Fruit fly (Drosophila melanogaster) whole organism, embryonic: ENCODE results near the gene CG1824.
A peak's percentile ranks its signal among the peaks of the same experiment; 100 is the strongest.

Experiments
- Adf1 ChIP-seq: fragments of 200-800 bp; sonication (Bioruptor generic); IDR thresholded peaks from 2 replicates; pipeline ENCODE4 v1.3.6; 2022; ENCODE audit warnings: missing biosample characterization, missing genetic modification characterization
- Aef1 ChIP-seq: fragments of 200-800 bp; sonication (Bioruptor generic); IDR thresholded peaks from 3 replicates; pipeline ENCODE4 v1.3.6; 2022; ENCODE audit warnings: missing biosample characterization, missing genetic modification characterization
- Atf-2 ChIP-seq: fragments of 200-800 bp; sonication (Bioruptor generic); optimal IDR thresholded peaks from 2 replicates; lab custom pipeline; 2016; ENCODE audit warnings: missing biosample characterization, missing genetic modification characterization
- Atf3 ChIP-seq: fragments of 200-800 bp; sonication (Bioruptor generic); optimal IDR thresholded peaks from 3 replicates; lab custom pipeline; 2016; ENCODE audit warnings: missing biosample characterization, missing genetic modification characterization
- CG12104 ChIP-seq: fragments of 200-800 bp; sonication (Bioruptor generic); optimal IDR thresholded peaks from 3 replicates; lab custom pipeline; 2016; ENCODE audit warnings: missing biosample characterization, missing genetic modification characterization
- CG15479 ChIP-seq: fragments of 200-800 bp; sonication (Bioruptor generic); optimal IDR thresholded peaks from 3 replicates; lab custom pipeline; 2019; ENCODE audit warnings: missing biosample characterization, mild to moderate bottlenecking, missing genetic modification characterization, moderate library complexity
- CG15514 ChIP-seq: fragments of 200-800 bp; sonication (Bioruptor generic); optimal IDR thresholded peaks from 3 replicates; lab custom pipeline; 2017; ENCODE audit warnings: missing biosample characterization, missing genetic modification characterization, mild to moderate bottlenecking, moderate library complexity, missing genetic modification reagents
- CG17186 ChIP-seq: fragments of 200-800 bp; sonication (Bioruptor generic); optimal IDR thresholded peaks from 3 replicates; lab custom pipeline; 2017; ENCODE audit warnings: missing biosample characterization, missing genetic modification reagents, missing genetic modification characterization
- CG17385 ChIP-seq: fragments of 200-800 bp; sonication (Bioruptor generic); optimal IDR thresholded peaks from 3 replicates; lab custom pipeline; 2018; ENCODE audit warnings: missing biosample characterization, mild to moderate bottlenecking, missing genetic modification characterization
- CG2120 ChIP-seq: fragments of 200-800 bp; sonication (Bioruptor generic); optimal IDR thresholded peaks from 3 replicates; lab custom pipeline; 2016; ENCODE audit warnings: missing biosample characterization, missing genetic modification characterization
- CG2199 ChIP-seq: fragments of 200-800 bp; sonication (Bioruptor generic); IDR thresholded peaks from 3 replicates; pipeline ENCODE4 v1.3.6; 2022; ENCODE audit warnings: missing biosample characterization, missing genetic modification characterization
- CG30403 ChIP-seq: fragments of 200-800 bp; sonication (Bioruptor generic); optimal IDR thresholded peaks from 3 replicates; lab custom pipeline; 2016; ENCODE audit warnings: missing biosample characterization, missing genetic modification characterization
- CG4360 ChIP-seq: fragments of 200-800 bp; sonication (Bioruptor generic); IDR thresholded peaks from 2 replicates; pipeline ENCODE4 v1.3.6; 2022; ENCODE audit warnings: missing biosample characterization, missing genetic modification characterization
- CG8924 ChIP-seq: fragments of 200-800 bp; optimal IDR thresholded peaks from 3 replicates; lab custom pipeline; 2019; ENCODE audit warnings: missing biosample characterization, mild to moderate bottlenecking, missing genetic modification characterization, moderate library complexity
- Dp ChIP-seq: fragments of 200-800 bp; sonication (Bioruptor generic); optimal IDR thresholded peaks from 2 replicates; lab custom pipeline; 2018; ENCODE audit warnings: missing biosample characterization, mild to moderate bottlenecking, missing genetic modification characterization, moderate library complexity
- Ets65A ChIP-seq: fragments of 200-800 bp; sonication (Bioruptor generic); peaks from one replicate; lab custom pipeline; 2016; ENCODE audit warnings: missing biosample characterization, missing genetic modification characterization
- HLHmδ ChIP-seq: fragments of 200-800 bp; sonication (Bioruptor generic); optimal IDR thresholded peaks from 2 replicates; lab custom pipeline; 2018; ENCODE audit warnings: missing biosample characterization, mild to moderate bottlenecking, missing genetic modification characterization, moderate library complexity
- HmgZ ChIP-seq: fragments of 200-800 bp; sonication (Bioruptor generic); optimal IDR thresholded peaks from 2 replicates; lab custom pipeline; 2018; ENCODE audit warnings: missing biosample characterization, mild to moderate bottlenecking, missing genetic modification characterization
- Hr39 ChIP-seq: fragments of >200 bp; optimal IDR thresholded peaks from 2 replicates; lab custom pipeline; 2017
- MBD-R2 ChIP-seq: fragments of 200-800 bp; sonication (Bioruptor generic); IDR thresholded peaks from 2 replicates; pipeline ENCODE4 v1.3.6; 2022; ENCODE audit warnings: missing biosample characterization, missing genetic modification characterization
- Med ChIP-seq: fragments of 200-800 bp; sonication (Bioruptor generic); peaks from one replicate; lab custom pipeline; 2016; ENCODE audit warnings: missing biosample characterization, missing genetic modification characterization, mild to moderate bottlenecking, inconsistent platforms, moderate library complexity
- Sox100B ChIP-seq: fragments of 200-800 bp; sonication (Bioruptor generic); optimal IDR thresholded peaks from 3 replicates; lab custom pipeline; 2018; ENCODE audit warnings: missing biosample characterization, mild to moderate bottlenecking, missing genetic modification characterization
- cad ChIP-seq: fragments of >200 bp; optimal IDR thresholded peaks from 2 replicates; lab custom pipeline; 2017; ENCODE audit warnings: missing biosample characterization, missing genetic modification characterization
- caup ChIP-seq: fragments of 200-800 bp; sonication (Bioruptor generic); optimal IDR thresholded peaks from 3 replicates; lab custom pipeline; 2017; ENCODE audit warnings: missing biosample characterization, mild to moderate bottlenecking, missing genetic modification characterization, moderate library complexity; ENCODE audit not compliant: severe bottlenecking
- crp ChIP-seq, 2 experiments: fragments of 200-800 bp; sonication (Bioruptor generic); optimal IDR thresholded peaks; 2 replicates in 1 of 2; 3 replicates in 1 of 2; lab custom pipeline; 2017; ENCODE audit warnings: missing biosample characterization in 2 of 2, missing genetic modification characterization in 2 of 2, mild to moderate bottlenecking in 1 of 2, moderate library complexity in 1 of 2
- ems ChIP-seq: fragments of 200-800 bp; sonication (Bioruptor generic); optimal IDR thresholded peaks from 3 replicates; lab custom pipeline; 2016; ENCODE audit warnings: missing biosample characterization, missing genetic modification characterization
- grn ChIP-seq: fragments of 200-800 bp; sonication (Bioruptor generic); optimal IDR thresholded peaks from 3 replicates; lab custom pipeline; 2017; ENCODE audit warnings: missing biosample characterization, missing genetic modification characterization
- kni ChIP-seq: fragments of 200-800 bp; sonication (Bioruptor generic); optimal IDR thresholded peaks from 3 replicates; lab custom pipeline; 2017; ENCODE audit warnings: mild to moderate bottlenecking, missing biosample characterization, missing genetic modification reagents, missing genetic modification characterization
- knrl ChIP-seq: fragments of 200-800 bp; sonication (Bioruptor generic); IDR thresholded peaks from 3 replicates; pipeline ENCODE4 v1.3.6; 2022; ENCODE audit warnings: missing biosample characterization, missing genetic modification characterization; ENCODE audit not compliant: partially characterized antibody
- lov ChIP-seq, 2 experiments: fragments of 200-800 bp in 1 of 2; fragments of >200 bp in 1 of 2; sonication (Bioruptor generic) in 1 of 2; IDR thresholded peaks in 1 of 2; optimal IDR thresholded peaks in 1 of 2; 2 replicates in 1 of 2; 3 replicates in 1 of 2; pipeline versions ENCODE4 v1.3.6 to Lab custom; 2017 to 2022; ENCODE audit warnings: missing biosample characterization in 1 of 2, missing genetic modification characterization in 1 of 2
- onecut ChIP-seq: fragments of 200-800 bp; sonication (Bioruptor generic); IDR thresholded peaks from 2 replicates; pipeline ENCODE4 v1.3.6; 2022; ENCODE audit warnings: missing biosample characterization, missing genetic modification characterization
- phol ChIP-seq: fragments of 200-800 bp; sonication (Bioruptor generic); optimal IDR thresholded peaks from 3 replicates; lab custom pipeline; 2018; ENCODE audit warnings: missing biosample characterization, mild to moderate bottlenecking, missing genetic modification characterization, moderate library complexity
- pita ChIP-seq: fragments of 200-800 bp; sonication (Bioruptor generic); optimal IDR thresholded peaks from 2 replicates; lab custom pipeline; 2017; ENCODE audit warnings: missing biosample characterization, mild to moderate bottlenecking, missing genetic modification characterization
- sc ChIP-seq, 3 experiments: fragments of >200 bp in 2 of 3; fragments of 200-800 bp in 1 of 3; sonication (Bioruptor generic) in 1 of 3; optimal IDR thresholded peaks; 2 replicates in 2 of 3; 3 replicates in 1 of 3; lab custom pipeline; 2017; ENCODE audit warnings: mild to moderate bottlenecking in 1 of 3, missing biosample characterization in 1 of 3, missing genetic modification characterization in 1 of 3, missing genetic modification reagents in 1 of 3
- scrt ChIP-seq: fragments of 200-800 bp; sonication (Bioruptor generic); optimal IDR thresholded peaks from 2 replicates; lab custom pipeline; 2018; ENCODE audit warnings: missing biosample characterization, mild to moderate bottlenecking, missing genetic modification characterization, moderate library complexity
- sens ChIP-seq: fragments of 200-800 bp; sonication (Bioruptor generic); peaks from one replicate; lab custom pipeline; 2016; ENCODE audit warnings: missing biosample characterization, missing genetic modification characterization
- seq ChIP-seq: fragments of 200-800 bp; sonication (Bioruptor generic); IDR thresholded peaks from 2 replicates; pipeline ENCODE4 v1.3.6; 2022; ENCODE audit warnings: missing biosample characterization, missing genetic modification characterization
- so ChIP-seq: fragments of 200-800 bp; sonication (Bioruptor generic); IDR thresholded peaks from 3 replicates; pipeline ENCODE4 v1.3.6; 2022; ENCODE audit warnings: missing biosample characterization, missing genetic modification characterization
- sqz ChIP-seq: fragments of 200-800 bp; sonication (Bioruptor generic); optimal IDR thresholded peaks from 3 replicates; lab custom pipeline; 2018; ENCODE audit warnings: missing biosample characterization, mild to moderate bottlenecking, missing genetic modification characterization
- wor ChIP-seq: fragments of 200-800 bp; sonication (Bioruptor generic); IDR thresholded peaks from 2 replicates; pipeline ENCODE4 v1.3.6; 2022; ENCODE audit warnings: missing biosample characterization, missing genetic modification characterization

CG1824 gene

dm6 chrX:12582984-12583869 lies 12.2 kb downstream of the CG1824 start, which contains the start of gene Pits (continued):
- peak; percentile 34 for TF ChIP-seq CG30403 (GFP tag; lab: Kevin White, UChicago)
- no peak for TF ChIP-seq lov (optimal IDR thresholded peaks at IDR 0.05; lab: Kevin White, UChicago)
- no peak for TF ChIP-seq lov (GFP tag; IDR thresholded peaks at IDR 0.05; lab: Robert Waterston, UW)
- peak; percentile 34 for TF ChIP-seq CG17186 (GFP tag; lab: Kevin White, UChicago)
- peak; percentile 16 for TF ChIP-seq CG12104 (GFP tag; lab: Kevin White, UChicago)
- TF ChIP-seq Atf-2 (GFP tag; lab: Kevin White, UChicago): peak; percentile 12
- peak; percentile 42 for TF ChIP-seq scrt (GFP tag; lab: Kevin White, UChicago)
- peak; percentile 61; the same call in 1 of the 3 replicates for TF ChIP-seq CG2199 (GFP tag; lab: Robert Waterston, UW)
- TF ChIP-seq cad (GFP tag; lab: Kevin White, UChicago): no peak
- no peak; the same call in 2 of the 3 replicates for TF ChIP-seq Aef1
- TF ChIP-seq sc (optimal IDR thresholded peaks at IDR 0.05; lab: Kevin White, UChicago): no peak
- no peak for TF ChIP-seq sc (GFP tag; optimal IDR thresholded peaks at IDR 0.05; lab: Kevin White, UChicago)
- TF ChIP-seq CG15479 (GFP tag; lab: Kevin White, UChicago): peak; percentile 39

dm6 chrX:12582661-12582983 lies 12.8 kb downstream of the CG1824 start:
- no peak for TF ChIP-seq lov (optimal IDR thresholded peaks at IDR 0.05; lab: Kevin White, UChicago)
- TF ChIP-seq lov (GFP tag; IDR thresholded peaks at IDR 0.05; lab: Robert Waterston, UW): no peak
- no peak for TF ChIP-seq MBD-R2 (GFP tag; lab: Robert Waterston, UW)
- TF ChIP-seq kni (GFP tag; lab: Kevin White, UChicago): peak; percentile 78
- no peak for TF ChIP-seq crp (GFP tag; optimal IDR thresholded peaks at IDR 0.05; lab: Kevin White, UChicago)
- TF ChIP-seq sqz (GFP tag; lab: Kevin White, UChicago): peak; percentile 96
- peak; percentile 89 for TF ChIP-seq Hr39 (lab: Kevin White, UChicago)
- TF ChIP-seq onecut (GFP tag; lab: Robert Waterston, UW): peak; percentile 90
- TF ChIP-seq CG17385 (GFP tag; lab: Kevin White, UChicago): peak; percentile 98
- no peak for TF ChIP-seq wor (GFP tag; lab: Robert Waterston, UW)
- TF ChIP-seq ems: no peak

dm6 chrX:12581894-12582293 lies 13.5 kb downstream of the CG1824 start:
- 0 out of 3 replicates have a peak, but pooled peaks have one; percentile 16 for TF ChIP-seq so (GFP tag; lab: Robert Waterston, UW)
- no peak for TF ChIP-seq CG8924 (tag; lab: Kevin White, UChicago)
- no peak for TF ChIP-seq pita

- peak; percentile 53 for TF ChIP-seq sens (GFP tag; lab: Kevin White, UChicago)
- peak; percentile 85 for TF ChIP-seq Ets65A (GFP tag; lab: Kevin White, UChicago)
- no peak for TF ChIP-seq Dp
- no peak for TF ChIP-seq CG15479 (GFP tag; lab: Kevin White, UChicago)
Measured at dm6 chrX:12581305-12581676, 14.1 kb downstream of the CG1824 start.

- TF ChIP-seq knrl (GFP tag; lab: Robert Waterston, UW): no peak
- no peak for TF ChIP-seq phol (tag; lab: Kevin White, UChicago)
- no peak for TF ChIP-seq scrt (GFP tag; lab: Kevin White, UChicago)
- peak; percentile 15 for TF ChIP-seq caup (GFP tag; lab: Kevin White, UChicago)
- peak; percentile 43 for TF ChIP-seq CG2120 (GFP tag; lab: Kevin White, UChicago)
- peak; percentile 73 for TF ChIP-seq Med (GFP tag; lab: Kevin White, UChicago)
- no peak for TF ChIP-seq HLHmδ (GFP tag; lab: Kevin White, UChicago)
- no peak for TF ChIP-seq CG4360
- TF ChIP-seq grn (GFP tag; lab: Kevin White, UChicago): peak; percentile 86
- peak; percentile 13 for TF ChIP-seq HmgZ
- no peak for TF ChIP-seq Atf3 (GFP tag; lab: Kevin White, UChicago)
- TF ChIP-seq seq: no peak
- TF ChIP-seq Sox100B (GFP tag; lab: Kevin White, UChicago): no peak
- TF ChIP-seq Adf1 (GFP tag; lab: Robert Waterston, UW): no peak
- peak; percentile 1 for TF ChIP-seq CG15514
Measured at dm6 chrX:12580498-12581304, 14.7 kb downstream of the CG1824 start.
